Worm (Caenorhabditis elegans) whole organism, early embryonic: ENCODE results near the gene K07H8.8.

ENCODE experiments used
- aly-1 ChIP-seq: sonication (generic microtip); optimal IDR thresholded peaks from 2 replicates; lab custom pipeline; 2016; ENCODE audit warnings: missing genetic modification characterization, missing compliant biosample characterization
- ama-1 ChIP-seq: fragments of 150-350 bp; optimal IDR thresholded peaks from 2 replicates; lab custom pipeline; 2014
- ceh-36 ChIP-seq: sonication (generic microtip); optimal IDR thresholded peaks from 2 replicates; lab custom pipeline; 2016; ENCODE audit warnings: missing genetic modification characterization, inconsistent platforms, missing compliant biosample characterization
- ets-7 ChIP-seq: sonication (generic microtip); optimal IDR thresholded peaks from 2 replicates; lab custom pipeline; 2016; ENCODE audit warnings: missing genotype, missing genetic modification characterization, missing compliant biosample characterization
- flt-1 ChIP-seq: fragments of 200-800 bp; sonication (Bioruptor generic); IDR thresholded peaks from 2 replicates; pipeline ENCODE4 v1.3.6; 2022; ENCODE audit warnings: missing genetic modification characterization, missing compliant biosample characterization
- hmg-4 ChIP-seq: fragments of 200-800 bp; sonication (Bioruptor generic); optimal IDR thresholded peaks from 2 replicates; lab custom pipeline; 2018; ENCODE audit warnings: mild to moderate bottlenecking, missing genetic modification characterization, missing compliant biosample characterization
- pes-1 ChIP-seq: fragments of 200-800 bp; sonication (Bioruptor generic); IDR thresholded peaks from 2 replicates; pipeline ENCODE4 v1.3.6; 2022; ENCODE audit warnings: missing genetic modification reagents, missing genetic modification characterization, missing compliant biosample characterization
- sea-1 ChIP-seq: fragments of 200-800 bp; sonication (Bioruptor generic); conservative IDR thresholded peaks from 2 replicates; pipeline ENCODE4 v1.3.6; 2022; ENCODE audit warnings: missing genetic modification characterization, missing compliant biosample characterization
- tbx-11 ChIP-seq: fragments of 200-800 bp; sonication (Bioruptor generic); IDR thresholded peaks from 2 replicates; pipeline ENCODE4 v1.3.6; 2022; ENCODE audit warnings: missing genetic modification characterization, missing compliant biosample characterization
- tbx-37 ChIP-seq: fragments of 200-800 bp; sonication (Bioruptor generic); conservative IDR thresholded peaks from 2 replicates; pipeline ENCODE4 v1.3.6; 2022; ENCODE audit warnings: missing genetic modification reagents, missing genetic modification characterization, missing compliant biosample characterization

DNA sequence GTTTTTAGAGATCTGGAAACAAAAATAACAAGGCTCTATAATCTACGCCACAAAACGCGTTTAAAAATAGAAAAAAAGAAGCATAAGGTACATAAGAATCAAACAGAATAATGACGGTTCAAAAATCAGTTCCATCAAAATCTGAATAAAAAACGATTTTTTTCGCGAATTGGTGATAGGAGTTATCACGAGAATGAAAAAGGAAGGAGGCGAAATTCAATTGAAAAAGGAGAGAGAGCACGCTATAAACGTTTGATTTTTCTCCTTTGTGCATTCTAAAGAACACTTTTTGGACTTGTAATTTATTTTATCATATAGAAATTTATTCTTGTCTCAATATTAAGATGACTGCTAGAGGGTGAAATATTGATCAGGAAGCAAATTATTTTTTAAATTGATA lies 16.9 kb downstream of the K07H8.8 start:
- TF ChIP-seq ama-1 (lab: Kevin White, UChicago) (no peak), hmg-4 (GFP tag; lab: Kevin White, UChicago) (no peak), ceh-36 (tag; lab: Kevin White, UChicago) (no peak), ets-7 (tag; lab: Kevin White, UChicago) (no peak), aly-1 (tag; lab: Kevin White, UChicago) (no peak), tbx-37 (GFP tag; lab: Robert Waterston, UW) (no peak), tbx-11 (GFP tag; lab: Robert Waterston, UW) (no peak), flt-1 (GFP tag; lab: Robert Waterston, UW) (no peak), pes-1 (GFP tag; lab: Robert Waterston, UW) (no peak), sea-1 (no peak)
